Worm (Caenorhabditis elegans) whole organism, dauer: ENCODE measurements around the gene T13A10.64.

Experiments used
- unc-62 ChIP-seq: sonication (generic microtip); optimal IDR thresholded peaks from 2 replicates; lab custom pipeline; 2017; ENCODE audit warnings: missing biosample characterization, missing genetic modification reagents, missing genetic modification characterization

T13A10.64 gene

DNA sequence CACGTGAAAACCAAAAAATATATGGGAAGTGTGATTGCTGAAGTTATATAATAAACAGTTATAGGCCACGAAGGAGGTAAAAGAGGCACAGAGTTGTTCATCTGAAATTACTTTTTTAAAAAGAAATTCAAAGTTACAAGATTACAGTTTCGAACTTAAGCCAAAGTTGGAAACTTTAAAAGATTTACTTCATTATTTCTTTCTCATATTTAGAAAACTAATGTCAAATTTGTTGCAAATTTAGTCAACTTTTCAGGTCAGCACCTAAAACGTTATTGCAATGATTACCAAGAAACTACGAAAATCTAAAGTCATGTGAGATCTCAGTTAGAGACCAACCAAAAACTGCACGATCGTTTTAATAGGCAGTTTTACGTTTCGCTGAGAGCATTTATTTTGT is 48.9 kb downstream of the T13A10.64 start, which contains the start of gene srv-25:
srv-25 (minus strand) TSS at position 101 of the 400 bp plus-strand sequence.
- no peak for TF ChIP-seq unc-62
